Worm (Caenorhabditis elegans) whole organism, L4 larva: ENCODE measurements around the gene ceh-48.
A peak's percentile ranks its signal among the peaks of the same experiment; 100 is the strongest.

Experiments
- Y48G9A.11 ChIP-seq: fragments of 200-800 bp; sonication (Bioruptor generic); IDR thresholded peaks from 2 replicates; pipeline ENCODE4 v1.3.6; 2022; ENCODE audit warnings: missing genetic modification reagents, missing genetic modification characterization, missing compliant biosample characterization
- egl-27 ChIP-seq: sonication (generic microtip); optimal IDR thresholded peaks from 3 replicates; lab custom pipeline; 2017; ENCODE audit warnings: missing biosample characterization, missing genetic modification reagents, missing genetic modification characterization
- lin-29 ChIP-seq: fragments of 200-800 bp; sonication (Bioruptor generic); IDR thresholded peaks from 2 replicates; pipeline ENCODE4 v1.3.6; 2022; ENCODE audit warnings: missing genetic modification reagents, missing genetic modification characterization, missing compliant biosample characterization
- mxl-3 ChIP-seq: fragments of 200-800 bp; sonication (Bioruptor generic); optimal IDR thresholded peaks from 2 replicates; lab custom pipeline; 2018; ENCODE audit warnings: mild to moderate bottlenecking, missing genetic modification characterization, missing compliant biosample characterization
- unc-39 ChIP-seq: sonication (generic microtip); optimal IDR thresholded peaks from 2 replicates; lab custom pipeline; 2017; ENCODE audit warnings: missing biosample characterization, missing genetic modification characterization

ce11 chrIV:6802132-6802531 is 9.8 kb upstream of the ceh-48 start, which contains the start of the genes cest-4 and C17H12.11:
- TF ChIP-seq lin-29 (GFP tag; lab: Robert Waterston, UW) (no peak), unc-39 (tag; lab: Kevin White, UChicago) (no peak), mxl-3 (GFP tag; lab: Kevin White, UChicago) (peak; percentile 24), Y48G9A.11 (GFP tag; lab: Robert Waterston, UW) (no peak), egl-27 (tag; lab: Kevin White, UChicago) (no peak)
